Worm (Caenorhabditis elegans) whole organism, L4 larva: ENCODE results near the gene Y51A2B.5.
A peak's percentile ranks its signal among the peaks of the same experiment; 100 is the strongest.

Experiments used
- D1046.2 ChIP-seq: fragments of 200-800 bp; sonication (Bioruptor generic); IDR thresholded peaks from 2 replicates; pipeline ENCODE4 v1.3.6; 2022; ENCODE audit warnings: missing genetic modification characterization, missing compliant biosample characterization
- F10B5.3 ChIP-seq: sonication (generic microtip); optimal IDR thresholded peaks from 2 replicates; lab custom pipeline; 2016; ENCODE audit warnings: mild to moderate bottlenecking, missing genetic modification characterization, missing compliant biosample characterization
- ZK337.2 ChIP-seq: fragments of 200-800 bp; sonication (Bioruptor generic); IDR thresholded peaks from 2 replicates; pipeline ENCODE4 v1.3.6; 2022; ENCODE audit warnings: missing genetic modification reagents, missing genetic modification characterization, missing compliant biosample characterization
- ama-1 ChIP-seq: fragments of 150-350 bp; optimal IDR thresholded peaks from 2 replicates; lab custom pipeline; 2014; ENCODE audit warnings: inconsistent platforms, mixed read lengths
- ceh-20 ChIP-seq: fragments of 200-800 bp; sonication (Bioruptor generic); IDR thresholded peaks from 2 replicates; pipeline ENCODE4 v1.3.6; 2022; ENCODE audit warnings: missing genetic modification reagents, missing genetic modification characterization, missing compliant biosample characterization
- ceh-44 ChIP-seq: fragments of 200-800 bp; sonication (Bioruptor generic); IDR thresholded peaks from 2 replicates; pipeline ENCODE4 v1.3.6; 2022; ENCODE audit warnings: missing genetic modification reagents, missing genetic modification characterization, missing compliant biosample characterization
- ces-1 ChIP-seq: fragments of 150-350 bp; sonication (generic microtip); optimal IDR thresholded peaks from 4 replicates; lab custom pipeline; 2014; ENCODE audit warnings: missing biosample characterization, missing genetic modification reagents, missing genetic modification characterization
- cey-2 ChIP-seq: sonication (generic microtip); optimal IDR thresholded peaks from 3 replicates; lab custom pipeline; 2017; ENCODE audit warnings: missing genetic modification characterization, mild to moderate bottlenecking, missing compliant biosample characterization, antibody characterized with exemption, borderline replicate concordance; ENCODE audit not compliant: insufficient read depth
- ctbp-1 ChIP-seq: fragments of 200-800 bp; sonication (Bioruptor generic); IDR thresholded peaks from 2 replicates; pipeline ENCODE4 v1.3.6; 2022; ENCODE audit warnings: missing genetic modification reagents, missing genetic modification characterization, missing compliant biosample characterization
- daf-12 ChIP-seq: fragments of 150-350 bp; optimal IDR thresholded peaks from 2 replicates; lab custom pipeline; 2014; ENCODE audit warnings: missing biosample characterization, missing genetic modification reagents, missing genetic modification characterization
- daf-8 ChIP-seq: fragments of 200-800 bp; sonication (Bioruptor generic); IDR thresholded peaks from 2 replicates; pipeline ENCODE4 v1.3.6; 2022; ENCODE audit warnings: missing genetic modification characterization, missing compliant biosample characterization
- dmd-9 ChIP-seq: fragments of 200-800 bp; sonication (Bioruptor generic); IDR thresholded peaks from 2 replicates; pipeline ENCODE4 v1.3.6; 2022; ENCODE audit warnings: missing genetic modification reagents, missing genetic modification characterization, missing compliant biosample characterization
- dpl-1 ChIP-seq: fragments of 150-350 bp; optimal IDR thresholded peaks from 2 replicates; lab custom pipeline; 2014; ENCODE audit warnings: missing biosample characterization, missing genetic modification reagents, missing genetic modification characterization
- duxl-1 ChIP-seq: sonication (generic microtip); optimal IDR thresholded peaks from 2 replicates; lab custom pipeline; 2016; ENCODE audit warnings: mild to moderate bottlenecking, missing genetic modification characterization, moderate library complexity, missing compliant biosample characterization; ENCODE audit not compliant: poor library complexity
- dve-1 ChIP-seq: sonication (generic microtip); optimal IDR thresholded peaks from 2 replicates; lab custom pipeline; 2017; ENCODE audit warnings: antibody characterized with exemption, mild to moderate bottlenecking, missing genetic modification characterization, missing compliant biosample characterization; ENCODE audit not compliant: insufficient read depth
- gei-8 ChIP-seq: fragments of 200-800 bp; sonication (Bioruptor generic); optimal IDR thresholded peaks from 2 replicates; lab custom pipeline; 2018; ENCODE audit warnings: mild to moderate bottlenecking, missing genetic modification characterization, missing compliant biosample characterization
- hif-1 ChIP-seq, 2 experiments: sonication (generic microtip); optimal IDR thresholded peaks; 2 replicates each; lab custom pipeline; 2016 to 2017; ENCODE audit warnings: missing compliant biosample characterization in 2 of 2, missing genetic modification characterization in 2 of 2, missing genetic modification reagents in 2 of 2, missing genotype in 2 of 2, mild to moderate bottlenecking in 1 of 2
- hlh-11 ChIP-seq: fragments of 200-800 bp; sonication (Bioruptor generic); optimal IDR thresholded peaks from 2 replicates; lab custom pipeline; 2018; ENCODE audit warnings: mild to moderate bottlenecking, missing genetic modification characterization, missing compliant biosample characterization
- hlh-30 ChIP-seq: sonication (generic microtip); optimal IDR thresholded peaks from 2 replicates; lab custom pipeline; 2017; ENCODE audit warnings: antibody characterized with exemption, mild to moderate bottlenecking, missing genetic modification characterization, missing compliant biosample characterization; ENCODE audit not compliant: insufficient read depth
- hmg-1.1 ChIP-seq: fragments of 200-800 bp; sonication (Bioruptor generic); IDR thresholded peaks from 2 replicates; pipeline ENCODE4 v1.3.6; 2022; ENCODE audit warnings: missing genetic modification reagents, missing genetic modification characterization, missing compliant biosample characterization
- jun-1 ChIP-seq: fragments of 150-350 bp; optimal IDR thresholded peaks from 2 replicates; lab custom pipeline; 2014; ENCODE audit warnings: missing biosample characterization, missing genetic modification reagents, missing genetic modification characterization
- lin-38 ChIP-seq: fragments of 200-800 bp; sonication (Bioruptor generic); IDR thresholded peaks from 2 replicates; pipeline ENCODE4 v1.3.6; 2022; ENCODE audit warnings: missing genetic modification reagents, missing genetic modification characterization, missing compliant biosample characterization
- lsy-2 ChIP-seq, 2 experiments: fragments of 150-350 bp in 1 of 2; sonication (generic microtip) in 1 of 2; optimal IDR thresholded peaks; 2 replicates each; lab custom pipeline; 2014 to 2017; ENCODE audit warnings: missing biosample characterization in 2 of 2, missing genetic modification characterization in 2 of 2
- mdt-29 ChIP-seq: fragments of 200-800 bp; sonication (Bioruptor generic); IDR thresholded peaks from 2 replicates; pipeline ENCODE4 v1.3.6; 2022; ENCODE audit warnings: missing genetic modification reagents, missing genetic modification characterization, missing compliant biosample characterization
- mxl-3 ChIP-seq: fragments of 200-800 bp; sonication (Bioruptor generic); optimal IDR thresholded peaks from 2 replicates; lab custom pipeline; 2018; ENCODE audit warnings: mild to moderate bottlenecking, missing genetic modification characterization, missing compliant biosample characterization
- nhr-10 ChIP-seq: fragments of 150-350 bp; optimal IDR thresholded peaks from 2 replicates; lab custom pipeline; 2014; ENCODE audit warnings: missing biosample characterization, missing genetic modification characterization
- nhr-111 ChIP-seq: fragments of 200-800 bp; sonication (Bioruptor generic); optimal IDR thresholded peaks from 2 replicates; lab custom pipeline; 2018; ENCODE audit warnings: mild to moderate bottlenecking, missing genetic modification characterization, missing compliant biosample characterization
- nhr-237 ChIP-seq: sonication (generic microtip); optimal IDR thresholded peaks from 2 replicates; lab custom pipeline; 2017; ENCODE audit warnings: missing biosample characterization, missing genetic modification characterization
- nhr-25 ChIP-seq: sonication (generic microtip); optimal IDR thresholded peaks from 2 replicates; lab custom pipeline; 2017; ENCODE audit warnings: missing genetic modification characterization, mild to moderate bottlenecking, missing compliant biosample characterization, antibody characterized with exemption, moderate library complexity, borderline replicate concordance; ENCODE audit not compliant: insufficient read depth
- nhr-28 ChIP-seq: fragments of 150-350 bp; optimal IDR thresholded peaks from 2 replicates; lab custom pipeline; 2014; ENCODE audit warnings: missing biosample characterization, missing genetic modification characterization
- nhr-48 ChIP-seq: sonication (generic microtip); optimal IDR thresholded peaks from 2 replicates; lab custom pipeline; 2016; ENCODE audit warnings: mild to moderate bottlenecking, missing genetic modification characterization, missing compliant biosample characterization
- nhr-76 ChIP-seq: fragments of 150-350 bp; optimal IDR thresholded peaks from 2 replicates; lab custom pipeline; 2014; ENCODE audit warnings: missing biosample characterization, missing genetic modification characterization
- pha-4 ChIP-seq, 2 experiments: fragments of 150-350 bp in 1 of 2; fragments of 200-800 bp in 1 of 2; sonication (Bioruptor generic) in 1 of 2; IDR thresholded peaks in 1 of 2; optimal IDR thresholded peaks in 1 of 2; 2 replicates each; pipeline versions ENCODE4 v1.3.6 to Lab custom; 2014 to 2022; ENCODE audit warnings: missing genetic modification characterization in 2 of 2, missing genetic modification reagents in 2 of 2, missing biosample characterization in 1 of 2, missing compliant biosample characterization in 1 of 2
- pqm-1 ChIP-seq: sonication (generic microtip); optimal IDR thresholded peaks from 2 replicates; lab custom pipeline; 2017; ENCODE audit warnings: missing biosample characterization, missing genetic modification characterization
- rbr-2 ChIP-seq: sonication (generic microtip); optimal IDR thresholded peaks from 2 replicates; lab custom pipeline; 2016; ENCODE audit warnings: missing genotype, missing genetic modification characterization, missing compliant biosample characterization
- snpc-4 ChIP-seq: fragments of 150-350 bp; optimal IDR thresholded peaks from 2 replicates; lab custom pipeline; 2014; ENCODE audit warnings: missing biosample characterization, missing genetic modification characterization
- spr-1 ChIP-seq: sonication (generic microtip); optimal IDR thresholded peaks from 2 replicates; lab custom pipeline; 2016; ENCODE audit warnings: mild to moderate bottlenecking, missing genetic modification characterization, missing compliant biosample characterization
- unc-62 ChIP-seq, 3 experiments: fragments of 150-350 bp in 1 of 3; sonication (generic microtip); optimal IDR thresholded peaks in 2 of 3; peaks in 1 of 3; 1 replicate in 1 of 3; 2 replicates in 2 of 3; lab custom pipeline; 2014 to 2017; ENCODE audit warnings: missing biosample characterization in 3 of 3, missing genetic modification characterization in 3 of 3, missing genetic modification reagents in 3 of 3, missing genotype in 1 of 3
- ztf-11 ChIP-seq: fragments of 150-350 bp; optimal IDR thresholded peaks from 2 replicates; lab custom pipeline; 2014; ENCODE audit warnings: missing biosample characterization, missing genetic modification characterization
- ztf-7 ChIP-seq: fragments of 150-350 bp; optimal IDR thresholded peaks from 2 replicates; lab custom pipeline; 2014; ENCODE audit warnings: missing biosample characterization, missing genetic modification characterization

The Y51A2B.5 gene

ce11 chrV:18346080-18346479 lies 43.0 kb upstream of the Y51A2B.5 start (continued):
- no peak for TF ChIP-seq F10B5.3 (tag; lab: Kevin White, UChicago)
- TF ChIP-seq duxl-1 = peak; percentile 73
- TF ChIP-seq dve-1 (tag; lab: Kevin White, UChicago) = peak; percentile 99
- TF ChIP-seq nhr-28 = peak; percentile 100
- no peak for TF ChIP-seq ZK337.2 (GFP tag; lab: Robert Waterston, UW)
- TF ChIP-seq pqm-1 (tag; lab: Kevin White, UChicago) = peak; percentile 100
- no peak for TF ChIP-seq ctbp-1
- no peak for TF ChIP-seq lin-38
- no peak for TF ChIP-seq ceh-44 (GFP tag; lab: Robert Waterston, UW)
- TF ChIP-seq rbr-2 (tag; lab: Kevin White, UChicago) = no peak
- peak; percentile 13 for TF ChIP-seq nhr-76 (tag; lab: Kevin White, UChicago)
- no peak for TF ChIP-seq snpc-4 (tag; lab: Kevin White, UChicago)
- peak; percentile 12 for TF ChIP-seq dpl-1 (GFP tag; lab: Kevin White, UChicago)
- peak; percentile 95 for TF ChIP-seq cey-2
- TF ChIP-seq D1046.2 (GFP tag; lab: Robert Waterston, UW) = no peak
- no peak for TF ChIP-seq daf-12 (tag; lab: Kevin White, UChicago)
- TF ChIP-seq nhr-10 (tag; lab: Kevin White, UChicago) = peak; percentile 49
- peak; percentile 30 for TF ChIP-seq spr-1 (tag; lab: Kevin White, UChicago)
- peak; percentile 97 for TF ChIP-seq hlh-11 (tag; lab: Kevin White, UChicago)
- peak; percentile 39 for TF ChIP-seq gei-8 (GFP tag; lab: Kevin White, UChicago)
- TF ChIP-seq nhr-237 = no peak
- TF ChIP-seq hif-1 (tag; optimal IDR thresholded peaks at IDR 0.05; lab: Kevin White, UChicago) = peak in 1 of 2 experiments; percentile 52
- no peak for TF ChIP-seq dmd-9 (GFP tag; lab: Robert Waterston, UW)
- TF ChIP-seq nhr-25 (tag; lab: Kevin White, UChicago) = no peak
- TF ChIP-seq ces-1 = no peak
- TF ChIP-seq nhr-48 (tag; lab: Kevin White, UChicago) = peak; percentile 87
- no peak for TF ChIP-seq hmg-1.1 (GFP tag; lab: Robert Waterston, UW)
- TF ChIP-seq ceh-20 = peak; percentile 76
- peak; percentile 34 for TF ChIP-seq ztf-7
- no peak for TF ChIP-seq daf-8 (GFP tag; lab: Robert Waterston, UW)
- TF ChIP-seq mxl-3 (GFP tag; lab: Kevin White, UChicago) = peak; percentile 91
- peak; percentile 56; the same call in 1 of the 2 replicates for TF ChIP-seq mdt-29 (GFP tag; lab: Robert Waterston, UW)
- TF ChIP-seq lsy-2 (tag; optimal IDR thresholded peaks at IDR 0.05; lab: Kevin White, UChicago) = peak in 1 of 2 experiments; percentile 81
- peak; percentile 87 for TF ChIP-seq hlh-30
- no peak for TF ChIP-seq nhr-111 (GFP tag; lab: Kevin White, UChicago)
- TF ChIP-seq pha-4 (GFP tag; IDR thresholded peaks at IDR 0.05; lab: Robert Waterston, UW) = peak; percentile 57; the same call in 1 of the 2 replicates
- TF ChIP-seq pha-4 (tag; optimal IDR thresholded peaks at IDR 0.05; lab: Kevin White, UChicago) = no peak
- no peak for TF ChIP-seq ama-1 (lab: Kevin White, UChicago)
- TF ChIP-seq jun-1 (tag; lab: Kevin White, UChicago) = peak; percentile 77
- peak in 1 of 2 experiments; percentile 78 for TF ChIP-seq unc-62 (GFP tag; optimal IDR thresholded peaks at IDR 0.05 in 1 of 2; lab: Kevin White, UChicago)
- no peak for TF ChIP-seq unc-62 (tag; optimal IDR thresholded peaks at IDR 0.05; lab: Kevin White, UChicago)
- TF ChIP-seq ztf-11 (tag; lab: Kevin White, UChicago) = no peak

DNA sequence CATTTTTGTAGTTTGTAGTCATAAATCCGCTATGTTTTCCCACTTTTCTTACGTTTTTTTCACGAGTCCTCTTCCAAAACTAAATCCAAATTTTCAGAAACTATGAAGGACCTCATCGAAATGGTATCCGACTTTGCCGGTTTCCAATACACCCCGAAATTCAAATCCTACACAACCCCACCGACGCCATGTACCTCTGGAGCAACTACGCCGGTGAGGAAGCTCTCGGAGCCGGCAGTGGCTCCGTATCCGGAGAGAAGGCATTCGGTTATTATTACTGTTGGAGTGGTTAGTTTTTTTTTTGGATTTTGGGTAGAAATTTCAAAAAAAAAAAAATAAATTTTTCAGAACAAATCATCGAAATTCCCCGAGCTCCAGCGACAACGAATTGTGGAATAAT lies 39.0 kb upstream of the Y51A2B.5 start, which contains the start of gene C08E8.3:
TSS of gene C08E8.3 (plus strand) at position 84 of the 400 bp plus-strand sequence.
- TF ChIP-seq ztf-11 (tag; lab: Kevin White, UChicago) (no peak), unc-62 (GFP tag; optimal IDR thresholded peaks at IDR 0.05 in 1 of 2; lab: Kevin White, UChicago) (peak in 1 of 2 experiments; percentile 81), unc-62 (tag; optimal IDR thresholded peaks at IDR 0.05; lab: Kevin White, UChicago) (no peak)
